Worm (Caenorhabditis elegans) whole organism, L4 larva: ENCODE measurements around the gene F31F7.1.

Experiments used
- F10B5.3 ChIP-seq: sonication (generic microtip); optimal IDR thresholded peaks from 2 replicates; lab custom pipeline; 2016; ENCODE audit warnings: mild to moderate bottlenecking, missing genetic modification characterization, missing compliant biosample characterization
- F26F4.8 ChIP-seq: fragments of 200-800 bp; sonication (Bioruptor generic); conservative IDR thresholded peaks from 2 replicates; pipeline ENCODE4 v1.3.6; 2022; ENCODE audit warnings: missing genetic modification characterization, missing compliant biosample characterization
- F37D6.2 ChIP-seq: sonication (generic microtip); optimal IDR thresholded peaks from 2 replicates; lab custom pipeline; 2016; ENCODE audit warnings: mild to moderate bottlenecking, missing genetic modification characterization, missing compliant biosample characterization
- F44E2.7 ChIP-seq: fragments of 200-800 bp; sonication (Bioruptor generic); IDR thresholded peaks from 2 replicates; pipeline ENCODE4 v2.1.2; 2022; ENCODE audit warnings: missing genetic modification characterization, missing compliant biosample characterization
- F49E8.2 ChIP-seq: sonication (generic microtip); optimal IDR thresholded peaks from 2 replicates; lab custom pipeline; 2016; ENCODE audit warnings: missing compliant biosample characterization, mild to moderate bottlenecking, missing genetic modification characterization, borderline replicate concordance
- R02D3.7 ChIP-seq: fragments of 150-350 bp; sonication (generic microtip); optimal IDR thresholded peaks from 3 replicates; lab custom pipeline; 2014; ENCODE audit warnings: missing biosample characterization, missing genetic modification characterization
- T26A8.4 ChIP-seq: fragments of 200-800 bp; sonication (Bioruptor generic); IDR thresholded peaks from 2 replicates; pipeline ENCODE4 v1.3.6; 2022; ENCODE audit warnings: missing genetic modification characterization, missing compliant biosample characterization
- Y105C5A.15 ChIP-seq: fragments of 200-800 bp; sonication (Bioruptor generic); IDR thresholded peaks from 2 replicates; pipeline ENCODE4 v1.3.6; 2022; ENCODE audit warnings: missing genetic modification characterization, missing compliant biosample characterization
- Y5F2A.4 ChIP-seq: fragments of 200-800 bp; sonication (Bioruptor generic); optimal IDR thresholded peaks from 2 replicates; lab custom pipeline; 2018; ENCODE audit warnings: mild to moderate bottlenecking, missing genetic modification characterization, missing compliant biosample characterization
- aly-2 ChIP-seq: sonication (generic microtip); optimal IDR thresholded peaks from 2 replicates; lab custom pipeline; 2018; ENCODE audit warnings: missing biosample characterization, missing genetic modification characterization
- ceh-20 ChIP-seq: fragments of 200-800 bp; sonication (Bioruptor generic); IDR thresholded peaks from 2 replicates; pipeline ENCODE4 v1.3.6; 2022; ENCODE audit warnings: missing genetic modification reagents, missing genetic modification characterization, missing compliant biosample characterization
- ceh-28 ChIP-seq: fragments of 150-350 bp; optimal IDR thresholded peaks from 2 replicates; lab custom pipeline; 2014; ENCODE audit warnings: missing biosample characterization, missing genetic modification reagents, missing genetic modification characterization
- ceh-32 ChIP-seq: sonication (generic microtip); optimal IDR thresholded peaks from 2 replicates; lab custom pipeline; 2016; ENCODE audit warnings: mild to moderate bottlenecking, missing genetic modification characterization, missing compliant biosample characterization; ENCODE audit not compliant: poor library complexity
- ceh-82 ChIP-seq: sonication (generic microtip); optimal IDR thresholded peaks from 2 replicates; lab custom pipeline; 2017; ENCODE audit warnings: missing biosample characterization, missing genetic modification characterization
- cey-2 ChIP-seq: sonication (generic microtip); optimal IDR thresholded peaks from 3 replicates; lab custom pipeline; 2017; ENCODE audit warnings: missing genetic modification characterization, mild to moderate bottlenecking, missing compliant biosample characterization, antibody characterized with exemption, borderline replicate concordance; ENCODE audit not compliant: insufficient read depth
- ctbp-1 ChIP-seq: fragments of 200-800 bp; sonication (Bioruptor generic); IDR thresholded peaks from 2 replicates; pipeline ENCODE4 v1.3.6; 2022; ENCODE audit warnings: missing genetic modification reagents, missing genetic modification characterization, missing compliant biosample characterization
- daf-16 ChIP-seq, 3 experiments: sonication (generic microtip); optimal IDR thresholded peaks; 2 replicates each; lab custom pipeline; 2016 to 2017; ENCODE audit warnings: missing genetic modification characterization in 3 of 3, missing genetic modification reagents in 3 of 3, mild to moderate bottlenecking in 2 of 3, missing compliant biosample characterization in 2 of 3, missing biosample characterization in 1 of 3, moderate library complexity in 1 of 3
- daf-19 ChIP-seq: fragments of 200-800 bp; sonication (Bioruptor generic); conservative IDR thresholded peaks from 2 replicates; pipeline ENCODE4 v1.3.6; 2022; ENCODE audit warnings: missing genetic modification characterization, missing compliant biosample characterization
- daf-8 ChIP-seq: fragments of 200-800 bp; sonication (Bioruptor generic); IDR thresholded peaks from 2 replicates; pipeline ENCODE4 v1.3.6; 2022; ENCODE audit warnings: missing genetic modification characterization, missing compliant biosample characterization
- dmd-9 ChIP-seq: fragments of 200-800 bp; sonication (Bioruptor generic); IDR thresholded peaks from 2 replicates; pipeline ENCODE4 v1.3.6; 2022; ENCODE audit warnings: missing genetic modification reagents, missing genetic modification characterization, missing compliant biosample characterization
- duxl-1 ChIP-seq: sonication (generic microtip); optimal IDR thresholded peaks from 2 replicates; lab custom pipeline; 2016; ENCODE audit warnings: mild to moderate bottlenecking, missing genetic modification characterization, moderate library complexity, missing compliant biosample characterization; ENCODE audit not compliant: poor library complexity
- dve-1 ChIP-seq: sonication (generic microtip); optimal IDR thresholded peaks from 2 replicates; lab custom pipeline; 2017; ENCODE audit warnings: antibody characterized with exemption, mild to moderate bottlenecking, missing genetic modification characterization, missing compliant biosample characterization; ENCODE audit not compliant: insufficient read depth
- egl-43 ChIP-seq: fragments of 200-800 bp; sonication (Bioruptor generic); IDR thresholded peaks from 2 replicates; pipeline ENCODE4 v1.3.6; 2022; ENCODE audit warnings: missing genetic modification reagents, missing genetic modification characterization, missing compliant biosample characterization
- fkh-10 ChIP-seq: fragments of 150-350 bp; optimal IDR thresholded peaks from 2 replicates; lab custom pipeline; 2014; ENCODE audit warnings: missing biosample characterization, missing genetic modification reagents, missing genetic modification characterization
- hif-1 ChIP-seq, 2 experiments: sonication (generic microtip); optimal IDR thresholded peaks; 2 replicates each; lab custom pipeline; 2016 to 2017; ENCODE audit warnings: missing compliant biosample characterization in 2 of 2, missing genetic modification characterization in 2 of 2, missing genetic modification reagents in 2 of 2, missing genotype in 2 of 2, mild to moderate bottlenecking in 1 of 2
- hmg-1.1 ChIP-seq: fragments of 200-800 bp; sonication (Bioruptor generic); IDR thresholded peaks from 2 replicates; pipeline ENCODE4 v1.3.6; 2022; ENCODE audit warnings: missing genetic modification reagents, missing genetic modification characterization, missing compliant biosample characterization
- jun-1 ChIP-seq: fragments of 150-350 bp; optimal IDR thresholded peaks from 2 replicates; lab custom pipeline; 2014; ENCODE audit warnings: missing biosample characterization, missing genetic modification reagents, missing genetic modification characterization
- lin-1 ChIP-seq: fragments of 200-800 bp; sonication (Bioruptor generic); IDR thresholded peaks from 2 replicates; pipeline ENCODE4 v1.3.6; 2022; ENCODE audit warnings: missing genetic modification reagents, missing genetic modification characterization, missing compliant biosample characterization
- lin-13 ChIP-seq: fragments of 150-350 bp; optimal IDR thresholded peaks from 2 replicates; lab custom pipeline; 2014; ENCODE audit warnings: missing biosample characterization, missing genetic modification reagents, missing genetic modification characterization
- lir-3 ChIP-seq: sonication (generic microtip); optimal IDR thresholded peaks from 2 replicates; lab custom pipeline; 2016; ENCODE audit warnings: mild to moderate bottlenecking, missing genetic modification characterization, missing compliant biosample characterization
- lsy-2 ChIP-seq, 2 experiments: fragments of 150-350 bp in 1 of 2; sonication (generic microtip) in 1 of 2; optimal IDR thresholded peaks; 2 replicates each; lab custom pipeline; 2014 to 2017; ENCODE audit warnings: missing biosample characterization in 2 of 2, missing genetic modification characterization in 2 of 2
- madf-5 ChIP-seq, 2 experiments: fragments of 200-800 bp; sonication (Bioruptor generic); IDR thresholded peaks; 2 replicates each; pipeline ENCODE4 v1.3.6; 2022; ENCODE audit warnings: missing compliant biosample characterization in 2 of 2, missing genetic modification characterization in 2 of 2
- mxl-2 ChIP-seq: fragments of 200-800 bp; sonication (Bioruptor generic); conservative IDR thresholded peaks from 2 replicates; pipeline ENCODE4 v1.3.6; 2022; ENCODE audit warnings: missing genetic modification reagents, missing genetic modification characterization, missing compliant biosample characterization
- mxl-3 ChIP-seq: fragments of 200-800 bp; sonication (Bioruptor generic); optimal IDR thresholded peaks from 2 replicates; lab custom pipeline; 2018; ENCODE audit warnings: mild to moderate bottlenecking, missing genetic modification characterization, missing compliant biosample characterization
- nhr-102 ChIP-seq: sonication (generic microtip); optimal IDR thresholded peaks from 2 replicates; lab custom pipeline; 2016; ENCODE audit warnings: mild to moderate bottlenecking, missing genetic modification characterization, moderate library complexity, missing compliant biosample characterization
- nhr-111 ChIP-seq: fragments of 200-800 bp; sonication (Bioruptor generic); optimal IDR thresholded peaks from 2 replicates; lab custom pipeline; 2018; ENCODE audit warnings: mild to moderate bottlenecking, missing genetic modification characterization, missing compliant biosample characterization
- nhr-237 ChIP-seq: sonication (generic microtip); optimal IDR thresholded peaks from 2 replicates; lab custom pipeline; 2017; ENCODE audit warnings: missing biosample characterization, missing genetic modification characterization
- nhr-28 ChIP-seq: fragments of 150-350 bp; optimal IDR thresholded peaks from 2 replicates; lab custom pipeline; 2014; ENCODE audit warnings: missing biosample characterization, missing genetic modification characterization
- nhr-41 ChIP-seq: fragments of 200-800 bp; sonication (Bioruptor generic); IDR thresholded peaks from 2 replicates; pipeline ENCODE4 v1.3.6; 2022; ENCODE audit warnings: missing genetic modification reagents, missing genetic modification characterization, missing compliant biosample characterization
- nhr-77 ChIP-seq: fragments of 150-350 bp; optimal IDR thresholded peaks from 2 replicates; lab custom pipeline; 2014; ENCODE audit warnings: missing biosample characterization, missing genetic modification characterization
- rbr-2 ChIP-seq: sonication (generic microtip); optimal IDR thresholded peaks from 2 replicates; lab custom pipeline; 2016; ENCODE audit warnings: missing genotype, missing genetic modification characterization, missing compliant biosample characterization
- set-16 ChIP-seq: fragments of 200-800 bp; sonication (Bioruptor generic); IDR thresholded peaks from 2 replicates; pipeline ENCODE4 v1.3.6; 2022; ENCODE audit warnings: missing genetic modification reagents, missing genetic modification characterization, missing compliant biosample characterization
- skn-1 ChIP-seq: fragments of 150-350 bp; optimal IDR thresholded peaks from 2 replicates; lab custom pipeline; 2014; ENCODE audit warnings: missing biosample characterization, missing genetic modification characterization
- spr-1 ChIP-seq: sonication (generic microtip); optimal IDR thresholded peaks from 2 replicates; lab custom pipeline; 2016; ENCODE audit warnings: mild to moderate bottlenecking, missing genetic modification characterization, missing compliant biosample characterization
- tag-97 ChIP-seq: fragments of 200-800 bp; sonication (Bioruptor generic); IDR thresholded peaks from 2 replicates; pipeline ENCODE4 v1.3.6; 2022; ENCODE audit warnings: missing genetic modification characterization, missing compliant biosample characterization
- tra-1 ChIP-seq: fragments of 200-800 bp; sonication (Bioruptor generic); IDR thresholded peaks from 2 replicates; pipeline ENCODE4 v1.3.6; 2022; ENCODE audit warnings: missing genetic modification reagents, missing genetic modification characterization, missing compliant biosample characterization
- zfp-3 ChIP-seq: fragments of 200-800 bp; sonication (Bioruptor generic); conservative IDR thresholded peaks from 2 replicates; pipeline ENCODE4 v1.3.6; 2022; ENCODE audit warnings: missing genetic modification reagents, missing genetic modification characterization, missing compliant biosample characterization
- zip-11 ChIP-seq: fragments of 200-800 bp; sonication (Bioruptor generic); IDR thresholded peaks from 2 replicates; pipeline ENCODE4 v1.3.6; 2022; ENCODE audit warnings: missing genetic modification characterization, missing compliant biosample characterization
- ztf-7 ChIP-seq: fragments of 150-350 bp; optimal IDR thresholded peaks from 2 replicates; lab custom pipeline; 2014; ENCODE audit warnings: missing biosample characterization, missing genetic modification characterization

The F31F7.1 gene

DNA sequence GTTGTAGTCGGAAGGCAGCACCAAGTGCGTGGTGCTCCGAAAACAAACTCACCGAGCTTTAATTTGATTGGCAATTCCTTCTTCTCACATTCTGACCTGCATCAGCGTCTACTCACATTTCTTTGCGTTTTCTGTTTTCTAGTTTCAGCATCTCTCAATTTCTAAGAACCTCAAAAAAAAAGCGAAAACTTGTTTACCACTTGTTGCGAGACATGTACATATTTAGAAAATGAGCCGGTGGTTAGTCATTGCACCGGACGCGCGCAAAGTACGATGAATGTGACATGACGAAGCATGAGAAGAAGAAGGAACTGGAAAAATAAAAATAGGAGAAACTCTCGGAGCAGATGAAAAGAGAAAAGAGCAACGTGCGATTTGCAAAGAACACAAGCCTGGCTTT is 31.6 kb upstream of the F31F7.1 start (continued):
- TF ChIP-seq duxl-1 (tag; lab: Kevin White, UChicago) (no peak), R02D3.7 (tag; lab: Kevin White, UChicago) (no peak), nhr-28 (tag; lab: Kevin White, UChicago) (no peak), ztf-7 (tag; lab: Kevin White, UChicago) (no peak), dve-1 (tag; lab: Kevin White, UChicago) (no peak), skn-1 (tag; lab: Kevin White, UChicago) (no peak), aly-2 (tag; lab: Kevin White, UChicago) (no peak), F26F4.8 (no peak), Y105C5A.15 (GFP tag; lab: Robert Waterston, UW) (no peak), ctbp-1 (GFP tag; lab: Robert Waterston, UW) (peak; percentile 50; the same call in 1 of the 2 replicates), mxl-2 (no peak), nhr-77 (tag; lab: Kevin White, UChicago) (no peak), ceh-82 (no peak), zip-11 (GFP tag; lab: Robert Waterston, UW) (no peak), egl-43 (no peak), nhr-237 (tag; lab: Kevin White, UChicago) (no peak), zfp-3 (no peak), rbr-2 (tag; lab: Kevin White, UChicago) (peak; percentile 23), lin-13 (no peak), ceh-20 (no peak), nhr-111 (GFP tag; lab: Kevin White, UChicago) (no peak), tra-1 (no peak), F44E2.7 (GFP tag; lab: Robert Waterston, UW) (no peak), daf-19 (GFP tag; lab: Robert Waterston, UW) (no peak), dmd-9 (GFP tag; lab: Robert Waterston, UW) (no peak), lir-3 (no peak), F49E8.2 (tag; lab: Kevin White, UChicago) (no peak), jun-1 (tag; lab: Kevin White, UChicago) (no peak), madf-5 (GFP tag; IDR thresholded peaks at IDR 0.05; lab: Robert Waterston, UW) (no peak), ceh-32 (tag; lab: Kevin White, UChicago) (no peak), fkh-10 (GFP tag; lab: Kevin White, UChicago) (peak; percentile 57), set-16 (no peak), hmg-1.1 (GFP tag; lab: Robert Waterston, UW) (peak; percentile 10; the same call in 1 of the 2 replicates), F10B5.3 (tag; lab: Kevin White, UChicago) (no peak), Y5F2A.4 (GFP tag; lab: Kevin White, UChicago) (no peak)
- TF ChIP-seq, all 104 proteins: peak for 14

DNA sequence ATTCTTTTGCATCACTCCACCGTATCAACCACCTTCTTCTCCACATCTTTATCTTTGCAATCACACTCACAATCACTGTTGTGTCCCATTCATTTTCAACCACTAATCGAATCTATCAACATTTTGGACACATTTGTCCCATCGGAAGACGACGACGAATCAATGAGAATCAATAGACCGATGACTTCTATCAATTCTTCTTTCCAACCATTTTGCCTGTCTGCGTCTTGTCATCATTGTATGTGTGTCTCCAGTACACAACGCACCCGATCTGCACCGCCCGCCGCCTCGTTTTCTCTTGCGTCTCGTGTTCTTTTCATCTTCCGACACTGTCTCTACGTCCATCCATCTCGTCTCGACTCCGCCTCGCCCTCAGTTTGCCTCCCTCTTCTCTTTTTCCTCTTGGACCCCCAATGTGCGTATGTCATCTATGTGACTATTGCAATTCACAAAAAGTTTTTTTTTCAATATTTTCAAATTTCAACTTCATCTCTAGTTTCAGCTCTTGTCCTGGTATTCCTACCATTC is 29.7 kb upstream of the F31F7.1 start, which contains the start of gene dmd-7:
Gene dmd-7 (plus strand): TSS at position 478 of the 528 bp plus-strand sequence.
- TF ChIP-seq daf-8 (GFP tag; lab: Robert Waterston, UW) = no peak
- peak; percentile 75 for TF ChIP-seq rbr-2 (tag; lab: Kevin White, UChicago)
- TF ChIP-seq tag-97 (GFP tag; lab: Robert Waterston, UW) = no peak
- TF ChIP-seq egl-43 = 0 out of 2 replicates have a peak, but pooled peaks have one; percentile 14
- TF ChIP-seq set-16 = peak; percentile 58
- TF ChIP-seq F37D6.2 (tag; lab: Kevin White, UChicago) = peak; percentile 8
- peak; percentile 89 for TF ChIP-seq nhr-28 (tag; lab: Kevin White, UChicago)
- no peak for TF ChIP-seq duxl-1 (tag; lab: Kevin White, UChicago)
- TF ChIP-seq lsy-2 (tag; optimal IDR thresholded peaks at IDR 0.05; lab: Kevin White, UChicago) = peak; percentile 75 to 86
- TF ChIP-seq nhr-41 (GFP tag; lab: Robert Waterston, UW) = no peak
- TF ChIP-seq ctbp-1 (GFP tag; lab: Robert Waterston, UW) = 0 out of 2 replicates have a peak, but pooled peaks have one; percentile 60
- peak; percentile 59 for TF ChIP-seq spr-1 (tag; lab: Kevin White, UChicago)
- peak; percentile 69 for TF ChIP-seq nhr-102 (tag; lab: Kevin White, UChicago)
- peak; percentile 36 for TF ChIP-seq ceh-28 (tag; lab: Kevin White, UChicago)
- TF ChIP-seq hif-1 (tag; optimal IDR thresholded peaks at IDR 0.05; lab: Kevin White, UChicago) = peak; percentile 2 to 95
- peak; percentile 67; the same call in 1 of the 2 replicates for TF ChIP-seq T26A8.4 (GFP tag; lab: Robert Waterston, UW)
- TF ChIP-seq lin-1 (GFP tag; lab: Robert Waterston, UW) = peak; percentile 75; the same call in 1 of the 2 replicates
- peak; percentile 58 for TF ChIP-seq cey-2
- TF ChIP-seq mxl-3 (GFP tag; lab: Kevin White, UChicago) = peak; percentile 86
- TF ChIP-seq daf-16 (GFP tag; optimal IDR thresholded peaks at IDR 0.05; lab: Kevin White, UChicago) = peak; percentile 23 to 51
- TF ChIP-seq daf-16 (tag; optimal IDR thresholded peaks at IDR 0.05; lab: Kevin White, UChicago) = peak; percentile 55
- no peak for TF ChIP-seq F44E2.7 (GFP tag; lab: Robert Waterston, UW)
